Worm (Caenorhabditis elegans) whole organism, early embryonic: ENCODE measurements around the gene Y43F8B.22.

Experiments
- ama-1 ChIP-seq: fragments of 150-350 bp; optimal IDR thresholded peaks from 2 replicates; lab custom pipeline; 2014
- flt-1 ChIP-seq: fragments of 200-800 bp; sonication (Bioruptor generic); IDR thresholded peaks from 2 replicates; pipeline ENCODE4 v1.3.6; 2022; ENCODE audit warnings: missing genetic modification characterization, missing compliant biosample characterization
- hmg-4 ChIP-seq: fragments of 200-800 bp; sonication (Bioruptor generic); optimal IDR thresholded peaks from 2 replicates; lab custom pipeline; 2018; ENCODE audit warnings: mild to moderate bottlenecking, missing genetic modification characterization, missing compliant biosample characterization

- no peak for TF ChIP-seq ama-1 (lab: Kevin White, UChicago)
- TF ChIP-seq flt-1 (GFP tag; lab: Robert Waterston, UW), result no peak
- no peak for TF ChIP-seq hmg-4 (GFP tag; lab: Kevin White, UChicago)
These were observed 44.9 kb downstream of the Y43F8B.22 start for ce11 chrV:19527565-19527964.
